Worm (Caenorhabditis elegans) whole organism, L4 larva: ENCODE measurements around the gene C39B5.6.

Experiments
- aly-2 ChIP-seq: sonication (generic microtip); optimal IDR thresholded peaks from 2 replicates; lab custom pipeline; 2018; ENCODE audit warnings: missing biosample characterization, missing genetic modification characterization
- nhr-11 ChIP-seq: fragments of 150-350 bp; optimal IDR thresholded peaks from 2 replicates; lab custom pipeline; 2014; ENCODE audit warnings: missing biosample characterization, missing genetic modification characterization
- pha-4 ChIP-seq, 2 experiments: fragments of 150-350 bp in 1 of 2; fragments of 200-800 bp in 1 of 2; sonication (Bioruptor generic) in 1 of 2; IDR thresholded peaks in 1 of 2; optimal IDR thresholded peaks in 1 of 2; 2 replicates each; pipeline versions ENCODE4 v1.3.6 to Lab custom; 2014 to 2022; ENCODE audit warnings: missing genetic modification characterization in 2 of 2, missing genetic modification reagents in 2 of 2, missing biosample characterization in 1 of 2, missing compliant biosample characterization in 1 of 2
- unc-39 ChIP-seq: sonication (generic microtip); optimal IDR thresholded peaks from 2 replicates; lab custom pipeline; 2017; ENCODE audit warnings: missing biosample characterization, missing genetic modification characterization
- unc-62 ChIP-seq, 3 experiments: fragments of 150-350 bp in 1 of 3; sonication (generic microtip); optimal IDR thresholded peaks in 2 of 3; peaks in 1 of 3; 1 replicate in 1 of 3; 2 replicates in 2 of 3; lab custom pipeline; 2014 to 2017; ENCODE audit warnings: missing biosample characterization in 3 of 3, missing genetic modification characterization in 3 of 3, missing genetic modification reagents in 3 of 3, missing genotype in 1 of 3

ce11 chrIII:2227407-2227806 lies 29.6 kb downstream of the C39B5.6 start, which contains the start of gene fbxa-62:
- TF ChIP-seq nhr-11 (tag; lab: Kevin White, UChicago) = no peak
- TF ChIP-seq unc-39 (tag; lab: Kevin White, UChicago) = no peak
- no peak for TF ChIP-seq aly-2
- TF ChIP-seq pha-4 (GFP tag; IDR thresholded peaks at IDR 0.05; lab: Robert Waterston, UW) = no peak
- no peak for TF ChIP-seq pha-4 (tag; optimal IDR thresholded peaks at IDR 0.05; lab: Kevin White, UChicago)
- no peak for TF ChIP-seq unc-62 (GFP tag; optimal IDR thresholded peaks at IDR 0.05 in 1 of 2; lab: Kevin White, UChicago)
- TF ChIP-seq unc-62 (tag; optimal IDR thresholded peaks at IDR 0.05; lab: Kevin White, UChicago) = no peak
